Fruit fly (Drosophila melanogaster) whole organism, pupa: ENCODE data around the gene CG13875.

Source experiments
- CG10348 ChIP-seq: fragments of 200-800 bp; sonication (Bioruptor generic); IDR thresholded peaks from 2 replicates; pipeline ENCODE4 v1.3.6; 2022; ENCODE audit warnings: missing biosample characterization, missing genetic modification characterization
- CG12605 ChIP-seq: fragments of 200-800 bp; sonication (Bioruptor generic); IDR thresholded peaks from 2 replicates; pipeline ENCODE4 v1.3.6; 2022; ENCODE audit warnings: missing biosample characterization, missing genetic modification characterization
- CG13204 ChIP-seq: fragments of 200-800 bp; sonication (Bioruptor generic); optimal IDR thresholded peaks from 2 replicates; lab custom pipeline; 2018; ENCODE audit warnings: missing biosample characterization, mild to moderate bottlenecking, missing genetic modification characterization, moderate library complexity
- CG14655 ChIP-seq: fragments of 200-800 bp; sonication (Bioruptor generic); optimal IDR thresholded peaks from 3 replicates; lab custom pipeline; 2017; ENCODE audit warnings: mild to moderate bottlenecking, missing biosample characterization, missing genetic modification reagents, missing genetic modification characterization
- CG15710 ChIP-seq: fragments of 200-800 bp; sonication (Bioruptor generic); optimal IDR thresholded peaks from 2 replicates; lab custom pipeline; 2018; ENCODE audit warnings: missing biosample characterization, mild to moderate bottlenecking, missing genetic modification characterization, moderate library complexity
- CG17806 ChIP-seq: fragments of 200-800 bp; sonication (Bioruptor generic); optimal IDR thresholded peaks from 2 replicates; lab custom pipeline; 2018; ENCODE audit warnings: missing biosample characterization, mild to moderate bottlenecking, missing genetic modification characterization, moderate library complexity
- CG32121 ChIP-seq: fragments of 200-800 bp; sonication (Bioruptor generic); IDR thresholded peaks from 2 replicates; pipeline ENCODE4 v1.3.6; 2022; ENCODE audit warnings: missing biosample characterization, missing genetic modification characterization
- CG34367 ChIP-seq: fragments of 200-800 bp; sonication (Bioruptor generic); optimal IDR thresholded peaks from 2 replicates; lab custom pipeline; 2018; ENCODE audit warnings: missing biosample characterization, mild to moderate bottlenecking, missing genetic modification characterization
- CG4496 ChIP-seq: fragments of 200-800 bp; sonication (Bioruptor generic); IDR thresholded peaks from 3 replicates; pipeline ENCODE4 v1.3.6; 2022; ENCODE audit warnings: missing biosample characterization, missing genetic modification characterization
- CG8159 ChIP-seq: fragments of 200-800 bp; sonication (Bioruptor generic); optimal IDR thresholded peaks from 3 replicates; lab custom pipeline; 2018; ENCODE audit warnings: missing biosample characterization, mild to moderate bottlenecking, missing genetic modification characterization, moderate library complexity
- CG8301 ChIP-seq: fragments of 200-800 bp; sonication (Bioruptor generic); optimal IDR thresholded peaks from 2 replicates; lab custom pipeline; 2018; ENCODE audit warnings: missing biosample characterization, mild to moderate bottlenecking, missing genetic modification characterization
- CG9948 ChIP-seq: fragments of 200-800 bp; sonication (Bioruptor generic); optimal IDR thresholded peaks from 2 replicates; lab custom pipeline; 2018; ENCODE audit warnings: missing biosample characterization, mild to moderate bottlenecking, missing genetic modification characterization, moderate library complexity
- D1 ChIP-seq: fragments of 200-800 bp; sonication (Bioruptor generic); optimal IDR thresholded peaks from 2 replicates; lab custom pipeline; 2018; ENCODE audit warnings: missing biosample characterization, mild to moderate bottlenecking, missing genetic modification characterization, moderate library complexity
- EcR ChIP-seq: fragments of 200-800 bp; sonication (Bioruptor generic); optimal IDR thresholded peaks from 3 replicates; lab custom pipeline; 2019; ENCODE audit warnings: missing biosample characterization, missing genetic modification characterization, mild to moderate bottlenecking, moderate library complexity, missing genetic modification reagents
- Ets98B ChIP-seq: fragments of 200-800 bp; sonication (Bioruptor generic); IDR thresholded peaks from 2 replicates; pipeline ENCODE4 v1.3.6; 2022; ENCODE audit warnings: missing biosample characterization, missing genetic modification characterization
- Pif1A ChIP-seq: fragments of 200-800 bp; sonication (Bioruptor generic); optimal IDR thresholded peaks from 3 replicates; lab custom pipeline; 2016; ENCODE audit warnings: missing biosample characterization, missing genetic modification characterization
- Pif1B ChIP-seq: fragments of 200-800 bp; sonication (Bioruptor generic); optimal IDR thresholded peaks from 3 replicates; lab custom pipeline; 2016; ENCODE audit warnings: missing biosample characterization, missing genetic modification characterization
- Snoo ChIP-seq: fragments of 200-800 bp; sonication (Bioruptor generic); optimal IDR thresholded peaks from 3 replicates; lab custom pipeline; 2017; ENCODE audit warnings: missing biosample characterization, mild to moderate bottlenecking, missing genetic modification characterization, inconsistent platforms
- fd96Ca ChIP-seq: fragments of 200-800 bp; sonication (Bioruptor generic); IDR thresholded peaks from 3 replicates; pipeline ENCODE4 v1.3.6; 2022; ENCODE audit warnings: missing biosample characterization, missing genetic modification characterization
- gl ChIP-seq: fragments of 200-800 bp; sonication (Bioruptor generic); optimal IDR thresholded peaks from 2 replicates; lab custom pipeline; 2018; ENCODE audit warnings: missing biosample characterization, mild to moderate bottlenecking, missing genetic modification characterization
- rn ChIP-seq: fragments of 200-800 bp; sonication (Bioruptor generic); IDR thresholded peaks from 2 replicates; pipeline ENCODE4 v1.3.6; 2022; ENCODE audit warnings: missing biosample characterization, missing genetic modification characterization

The CG13875 gene

DNA sequence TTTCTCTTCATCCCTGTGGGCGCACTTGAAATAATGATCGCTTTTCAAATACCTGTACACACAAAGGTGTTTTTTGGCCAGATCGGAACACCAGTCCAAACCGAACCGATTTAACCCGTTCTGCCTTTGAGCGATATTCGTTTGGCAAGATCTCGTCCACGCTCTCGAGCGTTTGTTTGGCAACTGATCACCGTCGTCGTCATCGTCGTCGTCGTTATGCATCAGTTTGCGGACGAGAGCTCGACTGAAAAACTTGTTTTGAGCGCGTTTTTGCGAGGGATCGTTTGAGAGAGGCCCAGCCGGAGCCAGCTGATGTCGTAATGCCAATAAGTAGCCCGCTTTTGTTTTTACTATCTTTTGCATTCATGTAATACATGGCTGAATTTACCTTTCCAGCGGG lies 1.3 kb upstream of the CG13875 start:
- TF ChIP-seq CG4496 (GFP tag; lab: Robert Waterston, UW) = no peak
- TF ChIP-seq gl = no peak
- no peak for TF ChIP-seq Snoo (tag; lab: Kevin White, UChicago)
- no peak for TF ChIP-seq CG13204
- no peak for TF ChIP-seq CG9948
- no peak for TF ChIP-seq Pif1A (GFP tag; lab: Kevin White, UChicago)
- TF ChIP-seq fd96Ca (GFP tag; lab: Robert Waterston, UW) = no peak
- TF ChIP-seq CG14655 (GFP tag; lab: Kevin White, UChicago) = no peak
- TF ChIP-seq rn (GFP tag; lab: Robert Waterston, UW) = no peak
- TF ChIP-seq EcR (GFP tag; lab: Kevin White, UChicago) = peak; percentile 14
- TF ChIP-seq CG17806 = peak; percentile 0
- TF ChIP-seq CG10348 (GFP tag; lab: Robert Waterston, UW) = no peak

DNA sequence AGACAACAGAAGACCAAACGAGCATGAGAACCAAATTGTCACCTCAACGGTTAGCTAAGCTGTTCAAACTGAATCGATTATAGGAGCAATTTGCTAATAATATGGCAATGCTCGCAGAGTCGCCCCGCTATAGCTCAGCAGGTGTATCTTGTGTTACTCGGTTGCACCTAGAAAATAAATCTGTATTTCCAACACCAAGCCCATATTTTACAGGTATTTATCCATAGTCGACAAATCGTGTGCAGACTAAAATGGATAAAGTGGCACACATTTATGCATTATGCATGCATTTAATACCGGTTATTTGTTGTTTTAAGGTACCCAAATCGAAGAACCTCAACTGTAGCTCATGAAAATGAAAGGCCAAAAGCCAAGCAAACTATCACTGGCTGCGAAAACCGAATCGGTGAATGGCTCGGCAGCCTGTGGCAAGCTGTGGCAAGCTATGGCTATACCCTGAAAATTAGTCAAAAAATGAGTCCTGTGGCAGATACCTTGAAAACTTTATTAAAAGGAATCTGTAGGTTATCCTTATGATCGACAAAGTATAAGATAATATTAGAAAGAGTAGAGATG lies 722 bp upstream of the CG13875 start, which contains the start of gene Vdup1:
Gene Vdup1, minus strand, starts transcription at position 51 of the 576 bp plus-strand sequence.
- TF ChIP-seq gl (no peak), Pif1B (GFP tag; lab: Kevin White, UChicago) (no peak), CG15710 (tag; lab: Kevin White, UChicago) (no peak), CG17806 (no peak)
- TF ChIP-seq, all 21 proteins: peak for 0

- no peak for TF ChIP-seq CG8301 (tag; lab: Kevin White, UChicago)
- no peak for TF ChIP-seq CG15710 (tag; lab: Kevin White, UChicago)
- no peak for TF ChIP-seq Snoo (tag; lab: Kevin White, UChicago)
- TF ChIP-seq CG14655 (GFP tag; lab: Kevin White, UChicago) = no peak
- no peak for TF ChIP-seq CG32121 (GFP tag; lab: Robert Waterston, UW)
These were observed 480 bp downstream of the CG13875 start for dm6 chr3L:180262-180543.

DNA sequence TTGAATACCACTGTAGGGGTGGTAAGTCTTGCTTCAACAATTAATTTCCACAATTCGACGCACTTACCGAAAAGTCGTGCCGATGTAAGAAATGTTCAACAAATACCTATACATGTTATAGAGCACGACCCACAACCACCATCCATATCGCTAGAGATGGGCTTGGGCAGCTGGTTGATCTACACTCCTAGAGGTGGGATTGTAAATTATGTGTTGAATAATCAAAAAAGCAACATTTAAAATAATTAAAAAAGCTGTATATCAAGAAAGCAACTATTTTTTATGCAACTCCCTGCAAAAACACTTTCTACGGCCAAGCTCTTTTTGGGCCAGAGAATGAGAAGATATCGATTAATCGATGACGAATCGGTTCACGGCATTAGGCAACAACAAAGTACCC lies 4.5 kb downstream of the CG13875 start, which contains the start of the genes CG34140, Mkp and Mtch:
Gene CG34140, minus strand, starts transcription at position 174 of the 400 bp plus-strand sequence.
Gene Mkp, minus strand, starts transcription at position 290 of the 400 bp plus-strand sequence.
Gene Mtch, plus strand, starts transcription at position 376 of the 400 bp plus-strand sequence.
- TF ChIP-seq CG17806 (peak; percentile 66), CG4496 (GFP tag; lab: Robert Waterston, UW) (peak; percentile 79), Pif1A (GFP tag; lab: Kevin White, UChicago) (no peak), CG15710 (tag; lab: Kevin White, UChicago) (peak; percentile 73), gl (peak; percentile 10), Ets98B (GFP tag; lab: Robert Waterston, UW) (peak; percentile 72), CG9948 (no peak), CG14655 (GFP tag; lab: Kevin White, UChicago) (no peak), fd96Ca (GFP tag; lab: Robert Waterston, UW) (peak; percentile 81), EcR (GFP tag; lab: Kevin White, UChicago) (no peak), CG34367 (tag; lab: Kevin White, UChicago) (peak; percentile 13), CG32121 (GFP tag; lab: Robert Waterston, UW) (peak; percentile 63)

DNA sequence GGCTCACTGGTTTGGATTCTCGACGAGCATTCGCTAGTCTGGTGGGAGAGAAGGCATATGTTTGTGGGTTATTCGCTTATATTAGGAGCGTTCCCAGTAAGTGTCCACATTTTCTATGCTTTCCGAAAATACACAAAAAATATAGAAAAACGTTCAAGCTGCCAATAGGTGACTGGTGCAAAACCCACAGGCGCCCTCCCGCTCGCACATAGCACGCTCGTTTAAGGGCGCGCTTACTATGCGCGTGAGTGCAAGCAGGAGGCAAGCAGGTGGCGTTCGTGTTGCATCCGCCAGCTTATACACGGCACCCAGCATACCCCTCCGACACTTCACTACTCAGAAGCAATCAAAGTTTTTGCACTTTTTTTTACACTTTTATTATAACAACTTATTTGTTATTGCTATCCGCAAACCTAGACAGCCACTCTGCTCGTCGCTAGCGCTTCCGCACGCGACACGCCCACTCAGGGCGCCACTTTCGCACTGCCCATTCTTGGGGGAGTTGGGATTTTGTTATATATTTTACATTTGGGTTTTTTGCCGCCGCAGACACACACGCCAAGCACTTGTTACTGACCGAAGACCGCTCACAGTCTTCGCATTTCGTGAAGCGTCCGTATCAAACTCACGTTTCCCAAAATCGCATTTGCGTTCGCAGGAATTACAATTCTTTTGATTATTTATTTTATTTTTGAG lies 19.5 kb downstream of the CG13875 start:
- TF ChIP-seq gl (no peak), CG9948 (no peak), Ets98B (GFP tag; lab: Robert Waterston, UW) (peak; percentile 52), rn (GFP tag; lab: Robert Waterston, UW) (peak; percentile 69), EcR (GFP tag; lab: Kevin White, UChicago) (no peak), CG4496 (GFP tag; lab: Robert Waterston, UW) (peak; percentile 61), CG15710 (tag; lab: Kevin White, UChicago) (peak; percentile 43), CG14655 (GFP tag; lab: Kevin White, UChicago) (no peak), CG32121 (GFP tag; lab: Robert Waterston, UW) (peak; percentile 34; the same call in 1 of the 2 replicates), CG13204 (no peak), fd96Ca (GFP tag; lab: Robert Waterston, UW) (peak; percentile 55; the same call in 2 of the 3 replicates)

DNA sequence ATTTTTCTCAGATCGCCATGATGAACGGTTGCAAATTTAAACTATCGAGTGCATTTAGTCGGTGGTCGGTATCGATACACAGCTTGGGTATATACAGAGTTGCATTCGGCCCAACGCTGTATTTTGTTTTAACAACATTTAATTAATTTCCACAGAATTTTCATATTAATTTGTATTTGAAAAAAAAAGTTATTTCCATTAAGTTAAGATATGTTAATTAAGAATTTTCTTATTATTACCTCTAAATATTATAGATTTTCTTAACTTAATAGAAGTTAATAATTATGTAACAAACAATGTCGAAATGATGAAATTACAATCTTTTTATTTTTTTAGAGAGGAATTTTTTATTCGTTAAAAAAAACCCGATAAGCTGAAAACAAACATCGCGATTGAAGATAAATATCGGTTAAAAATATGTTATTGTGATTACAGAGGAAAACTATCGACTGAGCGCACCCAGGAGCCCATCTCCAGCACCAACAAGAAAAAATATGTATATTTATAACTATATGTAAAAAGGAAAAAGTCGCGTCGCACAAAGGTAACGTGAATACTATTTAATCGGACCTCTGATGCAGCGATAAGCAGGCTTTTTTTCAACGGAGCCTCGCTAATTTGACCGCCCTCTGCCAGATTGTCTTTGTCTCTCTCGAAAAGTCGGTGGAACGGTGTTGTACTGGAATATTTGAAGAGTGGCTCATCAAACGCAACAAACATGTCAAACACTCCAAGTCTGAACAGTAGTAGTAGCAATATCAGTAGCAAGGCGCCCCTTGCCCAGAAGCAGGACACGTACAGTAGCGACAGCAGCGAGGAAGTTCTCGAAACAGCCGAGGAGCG lies 20.3 kb downstream of the CG13875 start, which contains the start of the genes rno and mri:
Gene rno, minus strand, starts transcription at position 9 of the 843 bp plus-strand sequence.
Gene mri, plus strand, starts transcription at position 421 of the 843 bp plus-strand sequence.
- TF ChIP-seq CG9948 (peak; percentile 53), fd96Ca (GFP tag; lab: Robert Waterston, UW) (no peak; the same call in 1 of the 3 replicates), D1 (no peak), CG15710 (tag; lab: Kevin White, UChicago) (peak; percentile 61), CG10348 (GFP tag; lab: Robert Waterston, UW) (no peak), Ets98B (GFP tag; lab: Robert Waterston, UW) (peak; percentile 36; the same call in 1 of the 2 replicates), rn (GFP tag; lab: Robert Waterston, UW) (peak; percentile 58), CG8159 (tag; lab: Kevin White, UChicago) (peak; percentile 66), CG12605 (no peak), CG14655 (GFP tag; lab: Kevin White, UChicago) (no peak), CG4496 (GFP tag; lab: Robert Waterston, UW) (peak; percentile 64; the same call in 1 of the 3 replicates), EcR (GFP tag; lab: Kevin White, UChicago) (no peak), Pif1A (GFP tag; lab: Kevin White, UChicago) (no peak), Pif1B (GFP tag; lab: Kevin White, UChicago) (no peak), CG17806 (peak; percentile 44), CG32121 (GFP tag; lab: Robert Waterston, UW) (no peak), gl (no peak), CG8301 (tag; lab: Kevin White, UChicago) (no peak), Snoo (tag; lab: Kevin White, UChicago) (peak; percentile 22), CG13204 (no peak), CG34367 (tag; lab: Kevin White, UChicago) (peak; percentile 41)
